3 worm cellular contexts compared by ENCODE assay signal in genomic region chrX:14773238-14773637, ce11.
TF ChIP-seq lines count a peak whose summit lies in the region.

Gene unc-3, plus strand, starts transcription at chrX:14773538.

TF ChIP-seq in whole organism, L1 larva, 84 proteins besides CTCF, POLR2A, EP300 and RAD21:
- TF ChIP-seq hlh-17 (GFP tag; optimal IDR thresholded peaks at IDR 0.05; lab: Kevin White, UChicago; ENCODE audit: borderline replicate concordance) (no peak), nhr-85 (tag; lab: Kevin White, UChicago) (peak; percentile 36), mdl-1 (tag; optimal IDR thresholded peaks at IDR 0.05; lab: Kevin White, UChicago) (no peak), ets-5 (GFP tag; IDR thresholded peaks at IDR 0.05; lab: Robert Waterston, UW) (no peak), hpl-2 (GFP tag; optimal IDR thresholded peaks at IDR 0.05; lab: Kevin White, UChicago) (no peak), alr-1 (tag; optimal IDR thresholded peaks at IDR 0.05; lab: Kevin White, UChicago; ENCODE audit: borderline replicate concordance) (no peak), pqm-1 (tag; optimal IDR thresholded peaks at IDR 0.05; lab: Kevin White, UChicago) (no peak)

TF ChIP-seq in whole organism, L4 larva, 104 proteins besides CTCF, POLR2A, EP300 and RAD21:
- TF ChIP-seq lin-13 (GFP tag; optimal IDR thresholded peaks at IDR 0.05; lab: Kevin White, UChicago): no peak
- 0 out of 2 replicates have a peak, but pooled peaks have one; percentile 10 for TF ChIP-seq php-3 (GFP tag; IDR thresholded peaks at IDR 0.05; lab: Robert Waterston, UW)

TF ChIP-seq in whole organism, young adult, 124 proteins besides CTCF, POLR2A, EP300 and RAD21:
- TF ChIP-seq hrde-1 (tag; optimal IDR thresholded peaks at IDR 0.05; lab: Kevin White, UChicago; ENCODE audit: borderline replicate concordance) (no peak), zfh-2 (GFP tag; conservative IDR thresholded peaks at IDR 0.05; lab: Robert Waterston, UW) (peak; percentile 38; the same call in 1 of the 2 replicates)
